Worm (Caenorhabditis elegans) whole organism, dauer: ENCODE measurements around the gene F39C12.1.

ENCODE experiments used
- unc-62 ChIP-seq: sonication (generic microtip); optimal IDR thresholded peaks from 2 replicates; lab custom pipeline; 2017; ENCODE audit warnings: missing biosample characterization, missing genetic modification reagents, missing genetic modification characterization

The F39C12.1 gene

ce11 chrX:4795329-4795728, 57.7 kb downstream of the F39C12.1 start:
- TF ChIP-seq unc-62 (GFP tag; lab: Kevin White, UChicago) = no peak

ce11 chrX:4794062-4794461, 58.9 kb downstream of the F39C12.1 start:
- TF ChIP-seq unc-62 (GFP tag; lab: Kevin White, UChicago) = no peak

- TF ChIP-seq unc-62 (GFP tag; lab: Kevin White, UChicago) = no peak
These were observed 60.0 kb downstream of the F39C12.1 start, which contains the start of gene F43C9.1 for ce11 chrX:4792979-4793378. Gene F43C9.1, plus strand, starts transcription at chrX:4793279.

ce11 chrX:4790614-4791013, 62.4 kb downstream of the F39C12.1 start:
- no peak for TF ChIP-seq unc-62 (GFP tag; lab: Kevin White, UChicago)

- TF ChIP-seq unc-62 (GFP tag; lab: Kevin White, UChicago) = no peak
These were observed 64.0 kb downstream of the F39C12.1 start for ce11 chrX:4788958-4789357.

ce11 chrX:4787525-4787924, 65.5 kb downstream of the F39C12.1 start:
- no peak for TF ChIP-seq unc-62 (GFP tag; lab: Kevin White, UChicago)
